Worm (Caenorhabditis elegans) whole organism, late embryonic: ENCODE data around the gene F53A9.1.

Experiments
- dmd-4 ChIP-seq: sonication (generic microtip); optimal IDR thresholded peaks from 2 replicates; lab custom pipeline; 2016; ENCODE audit warnings: borderline replicate concordance, missing genetic modification characterization, missing compliant biosample characterization
- npax-4 ChIP-seq: sonication (generic microtip); optimal IDR thresholded peaks from 2 replicates; lab custom pipeline; 2016; ENCODE audit warnings: missing genetic modification characterization, missing compliant biosample characterization
- pag-3 ChIP-seq: sonication (generic microtip); optimal IDR thresholded peaks from 2 replicates; lab custom pipeline; 2016; ENCODE audit warnings: missing compliant biosample characterization, missing genetic modification characterization, borderline replicate concordance
- pros-1 ChIP-seq: fragments of 150-350 bp; optimal IDR thresholded peaks from 2 replicates; lab custom pipeline; 2014; ENCODE audit warnings: missing biosample characterization, missing genetic modification reagents, missing genetic modification characterization
- sox-4 ChIP-seq: sonication (generic microtip); optimal IDR thresholded peaks from 2 replicates; lab custom pipeline; 2017; ENCODE audit warnings: mild to moderate bottlenecking, missing genetic modification characterization, inconsistent platforms, missing compliant biosample characterization
- unc-3 ChIP-seq, 2 experiments: fragments of 200-800 bp in 1 of 2; sonication (Bioruptor generic) in 1 of 2; sonication (generic microtip) in 1 of 2; conservative IDR thresholded peaks in 1 of 2; optimal IDR thresholded peaks in 1 of 2; 2 replicates each; pipeline versions ENCODE4 v1.3.6 to Lab custom; 2016 to 2022; ENCODE audit warnings: missing compliant biosample characterization in 2 of 2, missing genetic modification characterization in 2 of 2, missing genetic modification reagents in 1 of 2

ce11 chrX:8737801-8738200 lies 26.4 kb downstream of the F53A9.1 start:
- TF ChIP-seq npax-4 (tag; lab: Kevin White, UChicago) (no peak), dmd-4 (no peak), pros-1 (tag; lab: Kevin White, UChicago) (no peak), pag-3 (tag; lab: Kevin White, UChicago) (no peak), unc-3 (GFP tag; conservative IDR thresholded peaks at IDR 0.05; lab: Robert Waterston, UW) (no peak), unc-3 (tag; optimal IDR thresholded peaks at IDR 0.05; lab: Kevin White, UChicago) (no peak), sox-4 (tag; lab: Kevin White, UChicago) (no peak)
